Worm (Caenorhabditis elegans): Measurements from ENCODE around the gene ptrg-1.

The ptrg-1 gene

DNA sequence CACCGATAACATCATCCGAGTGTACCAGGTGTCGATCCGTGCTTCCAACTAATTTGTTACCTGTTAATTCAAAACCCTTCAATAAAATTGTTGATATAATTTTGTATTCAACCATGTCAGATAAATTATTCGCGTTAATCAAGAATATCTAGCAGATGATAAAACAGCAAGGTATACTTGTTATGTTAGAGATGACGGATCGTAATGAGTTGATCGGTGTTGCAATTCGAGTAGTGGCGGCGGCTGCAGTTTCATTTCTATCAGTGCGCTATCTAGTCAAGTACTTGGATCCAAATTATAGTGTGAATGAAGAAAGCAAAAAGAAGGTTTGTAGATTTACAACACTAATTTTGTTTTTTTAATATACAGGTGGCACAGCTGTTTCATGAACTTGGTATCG, 16.5 kb downstream of the ptrg-1 start, which contains the start of gene mspn-1:
Gene mspn-1 (plus strand): TSS at position 190 of the 400 bp plus-strand sequence.
- TF ChIP-seq zag-1 (tag; optimal IDR thresholded peaks at IDR 0.05) (no peak), madf-5 (GFP tag; IDR thresholded peaks at IDR 0.05) (0 out of 4 replicates have a peak, but pooled peaks of 1 of the 2 experiments have one; percentile 12), mes-2 (tag; optimal IDR thresholded peaks at IDR 0.05; ENCODE audit: poor library complexity, severe bottlenecking) (peak; percentile 5), lir-3 (tag; optimal IDR thresholded peaks at IDR 0.05) (no peak), lin-38 (GFP tag; IDR thresholded peaks at IDR 0.05) (0 out of 2 replicates have a peak, but pooled peaks have one; percentile 41), snpc-1.2 (GFP tag; IDR thresholded peaks at IDR 0.05) (peak; percentile 71)

DNA sequence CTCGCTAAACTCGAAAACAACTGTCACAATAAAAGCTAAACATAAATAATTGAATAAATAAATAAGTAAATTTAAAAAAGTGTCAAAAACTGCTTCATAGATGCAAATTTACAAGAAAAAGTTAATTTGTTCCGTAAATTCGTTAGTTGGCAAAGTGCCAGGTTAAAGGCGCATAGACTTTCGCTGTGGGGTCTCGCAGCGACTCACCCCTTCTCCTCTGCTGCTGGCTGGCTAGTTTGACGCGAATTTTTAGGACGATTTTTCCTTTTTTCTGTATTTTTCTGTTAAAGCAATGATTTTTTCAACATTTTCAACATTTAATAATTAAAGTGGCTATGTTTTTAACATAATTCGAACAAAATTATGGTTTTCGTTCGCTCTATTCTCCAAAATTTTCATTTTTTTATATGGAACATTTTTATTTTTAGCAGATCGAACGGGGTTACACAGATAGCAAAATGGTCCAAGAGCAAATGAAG, 18.0 kb downstream of the ptrg-1 start, which contains the start of gene rack-1:
Gene rack-1 (plus strand): TSS at position 429 of the 479 bp plus-strand sequence.
- TF ChIP-seq hmg-1.1 (GFP tag; IDR thresholded peaks at IDR 0.05) (peak; percentile 49), nhr-10 (tag; optimal IDR thresholded peaks at IDR 0.05) (no peak), lsy-2 (tag; optimal IDR thresholded peaks at IDR 0.05) (peak in 1 of 2 experiments; percentile 79), hlh-11 (tag; optimal IDR thresholded peaks at IDR 0.05) (peak; percentile 48), mes-2 (tag; optimal IDR thresholded peaks at IDR 0.05; ENCODE audit: poor library complexity, severe bottlenecking) (peak; percentile 78), mdt-29 (GFP tag; IDR thresholded peaks at IDR 0.05) (no peak), lin-38 (GFP tag; IDR thresholded peaks at IDR 0.05) (peak; percentile 51), mep-1 (tag; optimal IDR thresholded peaks at IDR 0.05) (peak; percentile 65), Y105C5A.15 (GFP tag; IDR thresholded peaks at IDR 0.05) (no peak), rbr-2 (tag; optimal IDR thresholded peaks at IDR 0.05) (peak; percentile 39), unc-130 (GFP tag; optimal IDR thresholded peaks at IDR 0.05) (peak; percentile 17), nhr-11 (tag; optimal IDR thresholded peaks at IDR 0.05) (peak; percentile 14), mxl-3 (GFP tag; optimal IDR thresholded peaks at IDR 0.05) (peak; percentile 16), zag-1 (tag; optimal IDR thresholded peaks at IDR 0.05) (no peak), ceh-32 (tag; optimal IDR thresholded peaks at IDR 0.05; ENCODE audit: poor library complexity) (no peak), aha-1 (tag) (peak; percentile 54), dpl-1 (GFP tag; optimal IDR thresholded peaks at IDR 0.05) (peak; percentile 38), mdl-1 (tag; optimal IDR thresholded peaks at IDR 0.05) (peak in 1 of 2 experiments; percentile 7), aly-2 (tag; optimal IDR thresholded peaks at IDR 0.05) (no peak), F44E2.7 (GFP tag; IDR thresholded peaks at IDR 0.05) (no peak), daf-16 (GFP tag; optimal IDR thresholded peaks at IDR 0.05) (no peak), daf-16 (tag; optimal IDR thresholded peaks at IDR 0.05) (peak; percentile 38), hif-1 (tag; optimal IDR thresholded peaks at IDR 0.05) (peak in 1 of 2 experiments; percentile 18), spr-1 (tag; optimal IDR thresholded peaks at IDR 0.05) (no peak), nhr-28 (tag; optimal IDR thresholded peaks at IDR 0.05) (peak; percentile 44), hlh-30 (tag; optimal IDR thresholded peaks at IDR 0.05; ENCODE audit: insufficient read depth) (peak; percentile 12), dve-1 (tag; optimal IDR thresholded peaks at IDR 0.05; ENCODE audit: insufficient read depth) (peak; percentile 45), attf-4 (tag; optimal IDR thresholded peaks at IDR 0.05) (no peak), fkh-10 (GFP tag; optimal IDR thresholded peaks at IDR 0.05) (peak; percentile 11)

DNA sequence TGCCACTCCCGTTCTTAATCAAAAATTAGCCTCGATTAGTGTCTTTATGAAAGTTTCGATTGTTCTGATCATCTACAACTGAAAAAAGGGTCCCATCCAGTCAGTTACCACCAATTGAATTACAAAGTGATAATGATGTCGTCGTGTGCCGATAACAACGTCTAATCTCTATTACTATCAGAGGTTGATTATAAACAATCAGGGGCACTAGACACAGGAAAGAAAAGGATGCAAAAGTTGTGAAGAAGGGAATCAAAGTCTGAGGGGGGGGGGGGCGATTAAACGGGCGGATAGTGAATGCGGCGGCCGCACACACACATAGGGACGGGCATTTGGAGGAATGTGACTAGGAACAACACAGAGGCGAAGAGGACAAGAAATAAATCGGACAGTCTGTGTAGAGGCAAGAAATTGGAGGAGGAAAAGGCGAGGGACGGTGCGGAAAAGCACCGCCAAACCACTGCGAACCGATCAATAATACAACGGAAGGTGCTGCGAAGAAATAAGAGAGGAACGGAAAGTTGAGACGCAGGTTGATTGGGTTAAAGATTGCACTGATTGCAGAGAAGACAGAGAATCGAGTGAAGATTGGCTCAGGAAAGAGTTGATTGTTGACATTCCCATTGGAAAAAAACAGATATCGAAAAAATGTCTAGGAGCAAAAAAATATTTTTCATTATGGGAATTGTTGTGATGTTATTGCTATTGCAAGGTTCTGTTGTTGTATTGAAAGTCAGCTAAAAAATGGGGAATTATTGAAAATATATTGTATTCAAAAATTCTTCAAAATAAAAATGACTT, 19.1 kb downstream of the ptrg-1 start:
- TF ChIP-seq dve-1 (tag; optimal IDR thresholded peaks at IDR 0.05; ENCODE audit: insufficient read depth) (peak; percentile 36), aha-1 (tag) (peak; percentile 89), nhr-48 (tag; optimal IDR thresholded peaks at IDR 0.05) (no peak), egl-43 (GFP tag; IDR thresholded peaks at IDR 0.05) (peak; percentile 16; the same call in 1 of the 2 replicates), Y75B8A.6 (GFP tag; IDR thresholded peaks at IDR 0.05) (no peak), saeg-2 (GFP tag; IDR thresholded peaks at IDR 0.05) (no peak), unc-62 (GFP tag; optimal IDR thresholded peaks at IDR 0.05 in 1 of 2) (peak in 1 of 2 experiments; percentile 93), unc-62 (tag; optimal IDR thresholded peaks at IDR 0.05) (no peak), hlh-11 (tag; optimal IDR thresholded peaks at IDR 0.05) (peak; percentile 65), mxl-3 (GFP tag; optimal IDR thresholded peaks at IDR 0.05) (peak; percentile 78), mxl-2 (GFP tag; conservative IDR thresholded peaks at IDR 0.05) (0 out of 2 replicates have a peak, but pooled peaks have one; percentile 31), daf-16 (GFP tag; optimal IDR thresholded peaks at IDR 0.05) (peak in 1 of 2 experiments; percentile 92), daf-16 (tag; optimal IDR thresholded peaks at IDR 0.05) (peak; percentile 40), set-16 (GFP tag; IDR thresholded peaks at IDR 0.05) (peak; percentile 24; the same call in 1 of the 2 replicates), zip-2 (tag; optimal IDR thresholded peaks at IDR 0.05) (no peak), fkh-10 (GFP tag; optimal IDR thresholded peaks at IDR 0.05) (no peak), tra-1 (GFP tag; IDR thresholded peaks at IDR 0.05) (no peak), pha-4 (GFP tag; IDR thresholded peaks at IDR 0.05) (no peak), pha-4 (tag; optimal IDR thresholded peaks at IDR 0.05) (no peak), lir-3 (tag; optimal IDR thresholded peaks at IDR 0.05) (no peak), T20F7.1 (GFP tag; optimal IDR thresholded peaks at IDR 0.05) (no peak)
